Fruit fly (Drosophila melanogaster) whole organism, wandering third instar larva: Measurements from ENCODE around the gene Ndae1.

ENCODE experiments used
- Hr83 ChIP-seq: fragments of 200-300 bp; sonication (Bioruptor generic); optimal IDR thresholded peaks from 2 replicates; lab custom pipeline; 2016; ENCODE audit warnings: missing biosample characterization, mild to moderate bottlenecking, missing genetic modification characterization, moderate library complexity; ENCODE audit not compliant: poor library complexity, severe bottlenecking
- Mio ChIP-seq: sonication (Bioruptor generic); optimal IDR thresholded peaks from 2 replicates; lab custom pipeline; 2016; ENCODE audit warnings: missing biosample characterization, missing genetic modification characterization
- Myc ChIP-seq: fragments of >200 bp; optimal IDR thresholded peaks from 2 replicates; lab custom pipeline; 2017
- N ChIP-seq: fragments of >200 bp; optimal IDR thresholded peaks from 2 replicates; lab custom pipeline; 2018; ENCODE audit warnings: missing biosample characterization, missing external identifiers, missing genetic modification characterization
- foxo ChIP-seq, 2 experiments: fragments of 200-800 bp; sonication (Bioruptor generic); optimal IDR thresholded peaks; 2 replicates in 1 of 2; 3 replicates in 1 of 2; lab custom pipeline; 2016 to 2017; ENCODE audit warnings: missing biosample characterization in 2 of 2, missing genetic modification characterization in 2 of 2
- h ChIP-seq: fragments of 200-800 bp; sonication (Bioruptor generic); optimal IDR thresholded peaks from 3 replicates; lab custom pipeline; 2016; ENCODE audit warnings: missing biosample characterization, mild to moderate bottlenecking, missing genetic modification characterization
- pan ChIP-seq: fragments of >200 bp; optimal IDR thresholded peaks from 2 replicates; lab custom pipeline; 2017
- psq ChIP-seq: fragments of 200-800 bp; sonication (Bioruptor generic); optimal IDR thresholded peaks from 3 replicates; lab custom pipeline; 2017; ENCODE audit warnings: missing biosample characterization, mild to moderate bottlenecking, missing genetic modification characterization, moderate library complexity
- sv ChIP-seq: fragments of 200-800 bp; sonication (Bioruptor generic); optimal IDR thresholded peaks from 3 replicates; lab custom pipeline; 2016; ENCODE audit warnings: missing biosample characterization, missing genetic modification characterization

- no peak for TF ChIP-seq h (GFP tag; lab: Kevin White, UChicago)
- no peak for TF ChIP-seq foxo (GFP tag; optimal IDR thresholded peaks at IDR 0.05; lab: Kevin White, UChicago)
- no peak for TF ChIP-seq sv (GFP tag; lab: Kevin White, UChicago)
- no peak for TF ChIP-seq N (GFP tag; lab: Kevin White, UChicago)
- no peak for TF ChIP-seq Myc (lab: Kevin White, UChicago)
- no peak for TF ChIP-seq Mio (GFP tag; lab: Kevin White, UChicago)
- no peak for TF ChIP-seq pan (lab: Kevin White, UChicago)
- TF ChIP-seq Hr83 (GFP tag; lab: Kevin White, UChicago): no peak
- no peak for TF ChIP-seq psq (GFP tag; lab: Kevin White, UChicago)
Observed at dm6 chr2L:7222829-7223272, 26.3 kb downstream of the Ndae1 start, which contains the start of gene mEFG1.
